Worm (Caenorhabditis elegans) whole organism, early embryonic: ENCODE data around the gene lin-66.

ENCODE experiments used
- B0310.2 ChIP-seq: sonication (generic microtip); optimal IDR thresholded peaks from 2 replicates; lab custom pipeline; 2016; ENCODE audit warnings: mild to moderate bottlenecking, missing genetic modification characterization, missing compliant biosample characterization
- F13C5.2 ChIP-seq: sonication (generic microtip); optimal IDR thresholded peaks from 2 replicates; lab custom pipeline; 2017; ENCODE audit warnings: mild to moderate bottlenecking, missing genetic modification characterization, inconsistent platforms, missing compliant biosample characterization
- aly-1 ChIP-seq: sonication (generic microtip); optimal IDR thresholded peaks from 2 replicates; lab custom pipeline; 2016; ENCODE audit warnings: missing genetic modification characterization, missing compliant biosample characterization
- ama-1 ChIP-seq: fragments of 150-350 bp; optimal IDR thresholded peaks from 2 replicates; lab custom pipeline; 2014
- ceh-13 ChIP-seq: fragments of 200-800 bp; sonication (Bioruptor generic); optimal IDR thresholded peaks from 2 replicates; lab custom pipeline; 2018; ENCODE audit warnings: mild to moderate bottlenecking, missing genetic modification characterization, missing compliant biosample characterization
- ceh-36 ChIP-seq: sonication (generic microtip); optimal IDR thresholded peaks from 2 replicates; lab custom pipeline; 2016; ENCODE audit warnings: missing genetic modification characterization, inconsistent platforms, missing compliant biosample characterization
- ets-7 ChIP-seq: sonication (generic microtip); optimal IDR thresholded peaks from 2 replicates; lab custom pipeline; 2016; ENCODE audit warnings: missing genotype, missing genetic modification characterization, missing compliant biosample characterization
- flt-1 ChIP-seq: fragments of 200-800 bp; sonication (Bioruptor generic); IDR thresholded peaks from 2 replicates; pipeline ENCODE4 v1.3.6; 2022; ENCODE audit warnings: missing genetic modification characterization, missing compliant biosample characterization
- hmbx-1 ChIP-seq: sonication (generic microtip); optimal IDR thresholded peaks from 2 replicates; lab custom pipeline; 2016; ENCODE audit warnings: mild to moderate bottlenecking, missing genetic modification characterization, missing compliant biosample characterization
- hmg-4 ChIP-seq: fragments of 200-800 bp; sonication (Bioruptor generic); optimal IDR thresholded peaks from 2 replicates; lab custom pipeline; 2018; ENCODE audit warnings: mild to moderate bottlenecking, missing genetic modification characterization, missing compliant biosample characterization
- hnd-1 ChIP-seq: sonication (generic microtip); optimal IDR thresholded peaks from 2 replicates; lab custom pipeline; 2016; ENCODE audit warnings: missing genetic modification characterization, missing compliant biosample characterization
- pes-1 ChIP-seq: fragments of 200-800 bp; sonication (Bioruptor generic); IDR thresholded peaks from 2 replicates; pipeline ENCODE4 v1.3.6; 2022; ENCODE audit warnings: missing genetic modification reagents, missing genetic modification characterization, missing compliant biosample characterization
- scrt-1 ChIP-seq: fragments of 200-800 bp; sonication (Bioruptor generic); IDR thresholded peaks from 2 replicates; pipeline ENCODE4 v1.3.6; 2022; ENCODE audit warnings: missing genetic modification characterization, missing compliant biosample characterization
- sea-1 ChIP-seq: fragments of 200-800 bp; sonication (Bioruptor generic); conservative IDR thresholded peaks from 2 replicates; pipeline ENCODE4 v1.3.6; 2022; ENCODE audit warnings: missing genetic modification characterization, missing compliant biosample characterization
- tbx-11 ChIP-seq: fragments of 200-800 bp; sonication (Bioruptor generic); IDR thresholded peaks from 2 replicates; pipeline ENCODE4 v1.3.6; 2022; ENCODE audit warnings: missing genetic modification characterization, missing compliant biosample characterization
- tbx-37 ChIP-seq: fragments of 200-800 bp; sonication (Bioruptor generic); conservative IDR thresholded peaks from 2 replicates; pipeline ENCODE4 v1.3.6; 2022; ENCODE audit warnings: missing genetic modification reagents, missing genetic modification characterization, missing compliant biosample characterization
- tra-4 ChIP-seq: sonication (generic microtip); optimal IDR thresholded peaks from 2 replicates; lab custom pipeline; 2017; ENCODE audit warnings: missing genetic modification characterization, missing compliant biosample characterization

Gene lin-66

ce11 chrIV:13887408-13888163, at the start of gene lin-66:
Gene lin-66, plus strand, starts transcription at chrIV:13888079.
- TF ChIP-seq hnd-1 (tag; lab: Kevin White, UChicago) = no peak
- peak; percentile 28 for TF ChIP-seq ets-7 (tag; lab: Kevin White, UChicago)
- TF ChIP-seq hmg-4 (GFP tag; lab: Kevin White, UChicago) = peak; percentile 77
- TF ChIP-seq aly-1 = peak; percentile 36
- peak; percentile 73 for TF ChIP-seq F13C5.2 (tag; lab: Kevin White, UChicago)
- no peak for TF ChIP-seq tbx-37 (GFP tag; lab: Robert Waterston, UW)
- TF ChIP-seq ama-1 = no peak
- peak; percentile 26; the same call in 1 of the 2 replicates for TF ChIP-seq sea-1 (GFP tag; lab: Robert Waterston, UW)

- TF ChIP-seq B0310.2 (tag; lab: Kevin White, UChicago) (no peak), tra-4 (tag; lab: Kevin White, UChicago) (no peak)
These were observed 49.6 kb upstream of the lin-66 start for ce11 chrIV:13838296-13838695.

ce11 chrIV:13860459-13860858, 27.4 kb upstream of the lin-66 start:
- TF ChIP-seq ama-1 (no peak), hnd-1 (tag; lab: Kevin White, UChicago) (no peak), scrt-1 (GFP tag; lab: Robert Waterston, UW) (no peak), F13C5.2 (tag; lab: Kevin White, UChicago) (no peak), hmg-4 (GFP tag; lab: Kevin White, UChicago) (no peak), ets-7 (tag; lab: Kevin White, UChicago) (no peak), pes-1 (GFP tag; lab: Robert Waterston, UW) (no peak), aly-1 (no peak), ceh-36 (tag; lab: Kevin White, UChicago) (no peak), ceh-13 (GFP tag; lab: Kevin White, UChicago) (no peak), sea-1 (GFP tag; lab: Robert Waterston, UW) (no peak), tra-4 (tag; lab: Kevin White, UChicago) (no peak), B0310.2 (tag; lab: Kevin White, UChicago) (no peak), tbx-11 (GFP tag; lab: Robert Waterston, UW) (no peak), hmbx-1 (tag; lab: Kevin White, UChicago) (no peak), flt-1 (GFP tag; lab: Robert Waterston, UW) (no peak)

- TF ChIP-seq scrt-1 (GFP tag; lab: Robert Waterston, UW) = no peak
- TF ChIP-seq hmbx-1 (tag; lab: Kevin White, UChicago) = no peak
These were observed 22.7 kb upstream of the lin-66 start, which contains the start of gene vamp-8 for ce11 chrIV:13865172-13865571. Gene vamp-8, minus strand, starts transcription at chrIV:13865196.

ce11 chrIV:13866754-13867153, 21.1 kb upstream of the lin-66 start, which contains the start of gene B0513.90:
Gene B0513.90, plus strand, starts transcription at chrIV:13867054.
- TF ChIP-seq hmg-4 (GFP tag; lab: Kevin White, UChicago) (no peak), B0310.2 (tag; lab: Kevin White, UChicago) (no peak), scrt-1 (GFP tag; lab: Robert Waterston, UW) (no peak), sea-1 (GFP tag; lab: Robert Waterston, UW) (no peak), ceh-36 (tag; lab: Kevin White, UChicago) (no peak)

- no peak for TF ChIP-seq tbx-37 (GFP tag; lab: Robert Waterston, UW)
- no peak for TF ChIP-seq ceh-13 (GFP tag; lab: Kevin White, UChicago)
- TF ChIP-seq tbx-11 (GFP tag; lab: Robert Waterston, UW) = no peak
These were observed 17.8 kb upstream of the lin-66 start for ce11 chrIV:13870085-13870484.

- TF ChIP-seq tra-4 (tag; lab: Kevin White, UChicago) (no peak), F13C5.2 (tag; lab: Kevin White, UChicago) (no peak), flt-1 (GFP tag; lab: Robert Waterston, UW) (no peak), ceh-13 (GFP tag; lab: Kevin White, UChicago) (no peak), scrt-1 (GFP tag; lab: Robert Waterston, UW) (no peak), ets-7 (tag; lab: Kevin White, UChicago) (no peak), B0310.2 (tag; lab: Kevin White, UChicago) (no peak), hmbx-1 (tag; lab: Kevin White, UChicago) (no peak), ceh-36 (tag; lab: Kevin White, UChicago) (no peak), hmg-4 (GFP tag; lab: Kevin White, UChicago) (no peak), hnd-1 (tag; lab: Kevin White, UChicago) (no peak), ama-1 (no peak), pes-1 (GFP tag; lab: Robert Waterston, UW) (no peak), tbx-11 (GFP tag; lab: Robert Waterston, UW) (no peak), aly-1 (no peak), sea-1 (GFP tag; lab: Robert Waterston, UW) (no peak)
These were observed 11.2 kb upstream of the lin-66 start, which contains the start of gene prdh-1 for ce11 chrIV:13876565-13877153. Gene prdh-1, minus strand, starts transcription at chrIV:13876615.

ce11 chrIV:13877707-13878106, 10.2 kb upstream of the lin-66 start:
- TF ChIP-seq tra-4 (tag; lab: Kevin White, UChicago) (no peak), tbx-11 (GFP tag; lab: Robert Waterston, UW) (no peak), hnd-1 (tag; lab: Kevin White, UChicago) (no peak), tbx-37 (GFP tag; lab: Robert Waterston, UW) (no peak), ama-1 (no peak), scrt-1 (GFP tag; lab: Robert Waterston, UW) (no peak), aly-1 (no peak), hmg-4 (GFP tag; lab: Kevin White, UChicago) (no peak), ets-7 (tag; lab: Kevin White, UChicago) (no peak), sea-1 (GFP tag; lab: Robert Waterston, UW) (no peak), F13C5.2 (tag; lab: Kevin White, UChicago) (no peak), ceh-36 (tag; lab: Kevin White, UChicago) (no peak), pes-1 (GFP tag; lab: Robert Waterston, UW) (no peak), B0310.2 (tag; lab: Kevin White, UChicago) (no peak), ceh-13 (GFP tag; lab: Kevin White, UChicago) (no peak), flt-1 (GFP tag; lab: Robert Waterston, UW) (no peak), hmbx-1 (tag; lab: Kevin White, UChicago) (no peak)
